Worm (Caenorhabditis elegans) whole organism, L2 larva: ENCODE results near the gene set-31.

Experiments used
- F13H6.1 ChIP-seq: sonication (generic microtip); optimal IDR thresholded peaks from 2 replicates; lab custom pipeline; 2016; ENCODE audit warnings: missing genetic modification characterization, missing compliant biosample characterization
- R02D3.7 ChIP-seq: fragments of 150-350 bp; optimal IDR thresholded peaks from 2 replicates; lab custom pipeline; 2014; ENCODE audit warnings: missing biosample characterization, missing genetic modification characterization
- Y55F3AM.14 ChIP-seq: fragments of 200-800 bp; sonication (Bioruptor generic); optimal IDR thresholded peaks from 2 replicates; lab custom pipeline; 2018; ENCODE audit warnings: mild to moderate bottlenecking, missing genetic modification characterization, missing compliant biosample characterization
- alr-1 ChIP-seq: fragments of 150-350 bp; optimal IDR thresholded peaks from 2 replicates; lab custom pipeline; 2014; ENCODE audit warnings: missing biosample characterization, missing genetic modification characterization
- ama-1 ChIP-seq: fragments of 150-350 bp; optimal IDR thresholded peaks from 2 replicates; lab custom pipeline; 2018; ENCODE audit warnings: inconsistent platforms
- ceh-16 ChIP-seq: fragments of 150-350 bp; optimal IDR thresholded peaks from 2 replicates; lab custom pipeline; 2014; ENCODE audit warnings: missing biosample characterization, missing genetic modification characterization
- ceh-82 ChIP-seq: fragments of 150-350 bp; optimal IDR thresholded peaks from 2 replicates; lab custom pipeline; 2014; ENCODE audit warnings: missing biosample characterization, missing genetic modification characterization
- crh-2 ChIP-seq: sonication (generic microtip); optimal IDR thresholded peaks from 2 replicates; lab custom pipeline; 2017; ENCODE audit warnings: missing biosample characterization, missing genetic modification characterization
- dmd-4 ChIP-seq: sonication (generic microtip); optimal IDR thresholded peaks from 2 replicates; lab custom pipeline; 2017; ENCODE audit warnings: missing biosample characterization, missing genetic modification characterization
- elt-1 ChIP-seq: fragments of 150-350 bp; optimal IDR thresholded peaks from 2 replicates; lab custom pipeline; 2014; ENCODE audit warnings: missing biosample characterization, missing genetic modification characterization
- elt-3 ChIP-seq: sonication (generic microtip); optimal IDR thresholded peaks from 2 replicates; lab custom pipeline; 2017; ENCODE audit warnings: missing biosample characterization, missing genetic modification characterization
- fos-1 ChIP-seq: fragments of 150-350 bp; optimal IDR thresholded peaks from 2 replicates; lab custom pipeline; 2014; ENCODE audit warnings: missing biosample characterization, missing genetic modification characterization
- gmeb-1 ChIP-seq: fragments of 150-350 bp; optimal IDR thresholded peaks from 2 replicates; lab custom pipeline; 2014; ENCODE audit warnings: missing biosample characterization, missing genetic modification characterization
- lin-13 ChIP-seq: fragments of 150-350 bp; optimal IDR thresholded peaks from 2 replicates; lab custom pipeline; 2014; ENCODE audit warnings: missing biosample characterization, missing genetic modification reagents, missing genetic modification characterization
- lin-39 ChIP-seq: fragments of 150-350 bp; optimal IDR thresholded peaks from 2 replicates; lab custom pipeline; 2014; ENCODE audit warnings: missing biosample characterization, missing genetic modification reagents, missing genetic modification characterization
- mbf-1 ChIP-seq: sonication (generic microtip); optimal IDR thresholded peaks from 2 replicates; lab custom pipeline; 2017; ENCODE audit warnings: missing biosample characterization, missing genetic modification characterization
- nhr-12 ChIP-seq: fragments of 150-350 bp; optimal IDR thresholded peaks from 2 replicates; lab custom pipeline; 2014; ENCODE audit warnings: missing biosample characterization, missing genetic modification characterization
- nhr-129 ChIP-seq: fragments of 150-350 bp; optimal IDR thresholded peaks from 2 replicates; lab custom pipeline; 2014; ENCODE audit warnings: missing biosample characterization, missing genetic modification characterization
- nhr-21 ChIP-seq: fragments of 150-350 bp; optimal IDR thresholded peaks from 2 replicates; lab custom pipeline; 2014; ENCODE audit warnings: missing biosample characterization, missing genetic modification characterization
- nhr-237 ChIP-seq: fragments of 150-350 bp; optimal IDR thresholded peaks from 2 replicates; lab custom pipeline; 2014; ENCODE audit warnings: missing biosample characterization, missing genetic modification characterization
- nhr-25 ChIP-seq: fragments of 150-350 bp; sonication (generic microtip); optimal IDR thresholded peaks from 3 replicates; lab custom pipeline; 2014; ENCODE audit warnings: missing biosample characterization, missing genetic modification characterization
- nhr-6 ChIP-seq: fragments of 150-350 bp; optimal IDR thresholded peaks from 2 replicates; lab custom pipeline; 2014; ENCODE audit warnings: missing biosample characterization, missing genetic modification characterization
- nhr-77 ChIP-seq: fragments of 150-350 bp; optimal IDR thresholded peaks from 2 replicates; lab custom pipeline; 2014; ENCODE audit warnings: missing biosample characterization, missing genetic modification characterization
- sem-4 ChIP-seq: fragments of 150-350 bp; optimal IDR thresholded peaks from 2 replicates; lab custom pipeline; 2014; ENCODE audit warnings: missing biosample characterization, missing genetic modification reagents, missing genetic modification characterization
- skn-1 ChIP-seq: sonication (generic microtip); optimal IDR thresholded peaks from 2 replicates; lab custom pipeline; 2017; ENCODE audit warnings: missing biosample characterization, missing genetic modification characterization
- sma-3 ChIP-seq: sonication (generic microtip); optimal IDR thresholded peaks from 2 replicates; lab custom pipeline; 2016; ENCODE audit warnings: missing genetic modification reagents, missing genetic modification characterization, missing compliant biosample characterization
- sma-9 ChIP-seq, 2 experiments: fragments of 150-350 bp in 1 of 2; sonication (generic microtip) in 1 of 2; optimal IDR thresholded peaks; 2 replicates each; lab custom pipeline; 2014 to 2016; ENCODE audit warnings: missing genetic modification characterization in 2 of 2, mild to moderate bottlenecking in 1 of 2, missing biosample characterization in 1 of 2, missing compliant biosample characterization in 1 of 2, missing genetic modification reagents in 1 of 2, moderate library complexity in 1 of 2
- unc-39 ChIP-seq: fragments of 150-350 bp; optimal IDR thresholded peaks from 2 replicates; lab custom pipeline; 2014; ENCODE audit warnings: missing biosample characterization, missing genetic modification characterization
- unc-55 ChIP-seq: fragments of 150-350 bp; sonication (generic microtip); optimal IDR thresholded peaks from 3 replicates; lab custom pipeline; 2014; ENCODE audit warnings: missing biosample characterization, missing genetic modification reagents, missing genetic modification characterization
- unc-62 ChIP-seq: fragments of 150-350 bp; optimal IDR thresholded peaks from 2 replicates; lab custom pipeline; 2014; ENCODE audit warnings: missing biosample characterization, missing genetic modification reagents, missing genetic modification characterization
- ztf-1 ChIP-seq: fragments of 200-800 bp; sonication (Bioruptor generic); conservative IDR thresholded peaks from 2 replicates; pipeline ENCODE4 v1.3.6; 2022; ENCODE audit warnings: missing genetic modification characterization, missing compliant biosample characterization
- ztf-11 ChIP-seq: sonication (generic microtip); optimal IDR thresholded peaks from 2 replicates; lab custom pipeline; 2017; ENCODE audit warnings: missing biosample characterization, missing genetic modification characterization
- ztf-4 ChIP-seq: fragments of 150-350 bp; optimal IDR thresholded peaks from 2 replicates; lab custom pipeline; 2014; ENCODE audit warnings: missing biosample characterization, missing genetic modification characterization

The set-31 gene

ce11 chrV:14448669-14449068, 31.0 kb downstream of the set-31 start:
- no peak for TF ChIP-seq nhr-77
- peak; percentile 35 for TF ChIP-seq nhr-21 (tag; lab: Kevin White, UChicago)

- TF ChIP-seq elt-3 (no peak), sma-9 (GFP tag; optimal IDR thresholded peaks at IDR 0.05; lab: Kevin White, UChicago) (no peak), sma-9 (tag; optimal IDR thresholded peaks at IDR 0.05; lab: Kevin White, UChicago) (no peak), nhr-25 (no peak), nhr-12 (tag; lab: Kevin White, UChicago) (no peak), sem-4 (tag; lab: Kevin White, UChicago) (no peak), nhr-237 (no peak), fos-1 (tag; lab: Kevin White, UChicago) (no peak), crh-2 (tag; lab: Kevin White, UChicago) (no peak), nhr-21 (tag; lab: Kevin White, UChicago) (no peak), nhr-6 (no peak), ceh-82 (tag; lab: Kevin White, UChicago) (no peak), F13H6.1 (tag; lab: Kevin White, UChicago) (no peak), lin-13 (GFP tag; lab: Kevin White, UChicago) (no peak), ceh-16 (no peak), unc-55 (GFP tag; lab: Kevin White, UChicago) (no peak), elt-1 (tag; lab: Kevin White, UChicago) (no peak)
Measured at ce11 chrV:14449397-14449796, 31.7 kb downstream of the set-31 start, which contains the start of gene F23B12.7. F23B12.7 (plus strand) TSS chrV:14449697.

- no peak for TF ChIP-seq lin-39
- peak; percentile 70 for TF ChIP-seq gmeb-1 (tag; lab: Kevin White, UChicago)
- no peak for TF ChIP-seq Y55F3AM.14 (GFP tag; lab: Kevin White, UChicago)
- TF ChIP-seq alr-1 (tag; lab: Kevin White, UChicago) = no peak
- no peak for TF ChIP-seq dmd-4 (tag; lab: Kevin White, UChicago)
- TF ChIP-seq unc-39 (tag; lab: Kevin White, UChicago) = no peak
- TF ChIP-seq unc-62 (GFP tag; lab: Kevin White, UChicago) = no peak
- TF ChIP-seq mbf-1 (tag; lab: Kevin White, UChicago) = no peak
- no peak for TF ChIP-seq ztf-11 (tag; lab: Kevin White, UChicago)
Measured at ce11 chrV:14456626-14457025, 38.9 kb downstream of the set-31 start, which contains the start of gene bmk-1. bmk-1 (minus strand) TSS chrV:14456984.

- TF ChIP-seq sma-3 (GFP tag; lab: Kevin White, UChicago) = no peak
- no peak for TF ChIP-seq ama-1
- no peak for TF ChIP-seq unc-39 (tag; lab: Kevin White, UChicago)
- TF ChIP-seq sma-9 (GFP tag; optimal IDR thresholded peaks at IDR 0.05; lab: Kevin White, UChicago) = no peak
- no peak for TF ChIP-seq sma-9 (tag; optimal IDR thresholded peaks at IDR 0.05; lab: Kevin White, UChicago)
- no peak for TF ChIP-seq ztf-4 (tag; lab: Kevin White, UChicago)
Measured at ce11 chrV:14457070-14457469, 39.4 kb downstream of the set-31 start, which contains the start of gene coh-3. coh-3 (plus strand) TSS chrV:14457422.

- TF ChIP-seq ztf-1 (GFP tag; lab: Robert Waterston, UW) = no peak
- TF ChIP-seq elt-3 = no peak
- TF ChIP-seq sem-4 (tag; lab: Kevin White, UChicago) = no peak
- no peak for TF ChIP-seq nhr-25
- no peak for TF ChIP-seq skn-1 (tag; lab: Kevin White, UChicago)
- TF ChIP-seq nhr-129 (tag; lab: Kevin White, UChicago) = no peak
Measured at ce11 chrV:14460122-14460521, 42.4 kb downstream of the set-31 start.

- TF ChIP-seq R02D3.7 (tag; lab: Kevin White, UChicago) (no peak), nhr-237 (no peak), nhr-12 (tag; lab: Kevin White, UChicago) (no peak), nhr-25 (no peak)
Measured at ce11 chrV:14460615-14461102, 43.0 kb downstream of the set-31 start, which contains the start of gene F08H9.2. F08H9.2 (plus strand) TSS chrV:14460665.
